Fruit fly (Drosophila melanogaster) whole organism, embryonic: ENCODE results near the gene barr.

ENCODE experiments used
- B-H1 ChIP-seq: fragments of 200-800 bp; sonication (Bioruptor generic); IDR thresholded peaks from 3 replicates; pipeline ENCODE4 v1.3.6; 2022; ENCODE audit warnings: missing biosample characterization, missing genetic modification characterization
- CG10366 ChIP-seq: fragments of 200-800 bp; sonication (Bioruptor generic); IDR thresholded peaks from 2 replicates; pipeline ENCODE4 v1.3.6; 2022; ENCODE audit warnings: missing biosample characterization, missing genetic modification characterization
- CG11093 ChIP-seq: fragments of 200-800 bp; sonication (Bioruptor generic); IDR thresholded peaks from 3 replicates; pipeline ENCODE4 v1.3.6; 2022; ENCODE audit warnings: missing biosample characterization, missing genetic modification characterization
- CG12071 ChIP-seq: fragments of 200-800 bp; sonication (Bioruptor generic); optimal IDR thresholded peaks from 3 replicates; lab custom pipeline; 2018; ENCODE audit warnings: missing biosample characterization, mild to moderate bottlenecking, missing genetic modification characterization
- CG12391 ChIP-seq: fragments of 200-800 bp; sonication (Bioruptor generic); optimal IDR thresholded peaks from 3 replicates; lab custom pipeline; 2018; ENCODE audit warnings: missing biosample characterization, mild to moderate bottlenecking, missing genetic modification characterization, moderate library complexity
- CG14014 ChIP-seq: fragments of 200-800 bp; sonication (Bioruptor generic); IDR thresholded peaks from 2 replicates; pipeline ENCODE4 v1.3.6; 2022; ENCODE audit warnings: missing biosample characterization, missing genetic modification characterization
- CG1602 ChIP-seq: fragments of 200-800 bp; sonication (Bioruptor generic); optimal IDR thresholded peaks from 3 replicates; lab custom pipeline; 2016; ENCODE audit warnings: missing biosample characterization, missing genetic modification characterization
- CG16779 ChIP-seq: fragments of 200-800 bp; sonication (Bioruptor generic); IDR thresholded peaks from 2 replicates; pipeline ENCODE4 v1.3.6; 2022; ENCODE audit warnings: missing biosample characterization, missing genetic modification characterization
- CG1792 ChIP-seq: fragments of 200-800 bp; sonication (Bioruptor generic); optimal IDR thresholded peaks from 2 replicates; lab custom pipeline; 2016; ENCODE audit warnings: missing biosample characterization, missing genetic modification characterization
- CG18011 ChIP-seq: fragments of 200-800 bp; sonication (Bioruptor generic); optimal IDR thresholded peaks from 2 replicates; lab custom pipeline; 2017; ENCODE audit warnings: missing biosample characterization, missing genetic modification characterization, mild to moderate bottlenecking, moderate library complexity, missing genotype
- CG2120 ChIP-seq: fragments of 200-800 bp; sonication (Bioruptor generic); optimal IDR thresholded peaks from 3 replicates; lab custom pipeline; 2016; ENCODE audit warnings: missing biosample characterization, missing genetic modification characterization
- CG30403 ChIP-seq: fragments of 200-800 bp; sonication (Bioruptor generic); optimal IDR thresholded peaks from 3 replicates; lab custom pipeline; 2016; ENCODE audit warnings: missing biosample characterization, missing genetic modification characterization
- CG31365 ChIP-seq: fragments of 200-800 bp; sonication (Bioruptor generic); optimal IDR thresholded peaks from 2 replicates; lab custom pipeline; 2018; ENCODE audit warnings: missing biosample characterization, mild to moderate bottlenecking, missing genetic modification characterization
- CG32532 ChIP-seq: fragments of 200-800 bp; sonication (Bioruptor generic); IDR thresholded peaks from 2 replicates; pipeline ENCODE4 v1.3.6; 2022; ENCODE audit warnings: missing biosample characterization, missing genetic modification characterization
- CG3407 ChIP-seq: fragments of 200-800 bp; sonication (Bioruptor generic); optimal IDR thresholded peaks from 2 replicates; lab custom pipeline; 2018; ENCODE audit warnings: missing biosample characterization, mild to moderate bottlenecking, missing genetic modification characterization
- CG34376 ChIP-seq: fragments of 200-800 bp; sonication (Bioruptor generic); optimal IDR thresholded peaks from 2 replicates; lab custom pipeline; 2018; ENCODE audit warnings: missing biosample characterization, mild to moderate bottlenecking, missing genetic modification characterization
- CG3838 ChIP-seq: fragments of 200-800 bp; sonication (Bioruptor generic); optimal IDR thresholded peaks from 3 replicates; lab custom pipeline; 2016; ENCODE audit warnings: missing biosample characterization, missing genetic modification characterization
- CG3847 ChIP-seq: fragments of 200-800 bp; sonication (Bioruptor generic); IDR thresholded peaks from 2 replicates; pipeline ENCODE4 v1.3.6; 2022; ENCODE audit warnings: missing biosample characterization, missing genetic modification characterization
- CG4820 ChIP-seq: fragments of 200-800 bp; sonication (Bioruptor generic); optimal IDR thresholded peaks from 3 replicates; lab custom pipeline; 2016; ENCODE audit warnings: missing biosample characterization, missing genetic modification characterization
- CG7745 ChIP-seq: fragments of 200-800 bp; sonication (Bioruptor generic); optimal IDR thresholded peaks from 2 replicates; lab custom pipeline; 2018; ENCODE audit warnings: missing biosample characterization, mild to moderate bottlenecking, missing genetic modification characterization, moderate library complexity
- CG7963 ChIP-seq: fragments of 200-800 bp; sonication (Bioruptor generic); IDR thresholded peaks from 3 replicates; pipeline ENCODE4 v1.3.6; 2022; ENCODE audit warnings: missing biosample characterization, missing genetic modification characterization; ENCODE audit not compliant: partially characterized antibody
- CG8089 ChIP-seq: fragments of 200-800 bp; sonication (Bioruptor generic); optimal IDR thresholded peaks from 3 replicates; lab custom pipeline; 2016; ENCODE audit warnings: missing biosample characterization, missing genetic modification characterization
- CG9727 ChIP-seq: fragments of 200-800 bp; sonication (Bioruptor generic); optimal IDR thresholded peaks from 3 replicates; lab custom pipeline; 2017; ENCODE audit warnings: missing biosample characterization, mild to moderate bottlenecking, missing genetic modification characterization
- CG9876 ChIP-seq: fragments of 200-800 bp; sonication (Bioruptor generic); optimal IDR thresholded peaks from 2 replicates; lab custom pipeline; 2016; ENCODE audit warnings: missing biosample characterization, missing genetic modification characterization
- NFAT ChIP-seq: fragments of 200-800 bp; sonication (Bioruptor generic); IDR thresholded peaks from 2 replicates; pipeline ENCODE4 v1.3.6; 2022; ENCODE audit warnings: missing biosample characterization, missing genetic modification characterization
- Opbp ChIP-seq: fragments of 200-800 bp; sonication (Bioruptor generic); IDR thresholded peaks from 3 replicates; pipeline ENCODE4 v1.3.6; 2022; ENCODE audit warnings: missing biosample characterization, missing genetic modification characterization; ENCODE audit not compliant: partially characterized antibody
- Optix ChIP-seq: fragments of 200-800 bp; sonication (Bioruptor generic); IDR thresholded peaks from 3 replicates; pipeline ENCODE4 v1.3.6; 2022; ENCODE audit warnings: missing biosample characterization, missing genetic modification characterization
- Ravus ChIP-seq: fragments of 200-800 bp; sonication (Bioruptor generic); IDR thresholded peaks from 2 replicates; pipeline ENCODE4 v1.3.6; 2022; ENCODE audit warnings: missing biosample characterization, missing genetic modification characterization
- Six4 ChIP-seq: fragments of 200-800 bp; sonication (Bioruptor generic); optimal IDR thresholded peaks from 2 replicates; lab custom pipeline; 2016; ENCODE audit warnings: missing biosample characterization, missing genetic modification characterization
- Sox102F ChIP-seq: fragments of 200-800 bp; sonication (Bioruptor generic); optimal IDR thresholded peaks from 2 replicates; lab custom pipeline; 2018; ENCODE audit warnings: missing biosample characterization, mild to moderate bottlenecking, missing genetic modification characterization, moderate library complexity
- Taf1 ChIP-seq: fragments of 200-800 bp; sonication (Bioruptor generic); IDR thresholded peaks from 2 replicates; pipeline ENCODE4 v1.3.6; 2022; ENCODE audit warnings: missing biosample characterization, missing genetic modification characterization
- Tbp ChIP-seq: fragments of >200 bp; optimal IDR thresholded peaks from 2 replicates; lab custom pipeline; 2018; ENCODE audit warnings: missing biosample characterization, missing genetic modification characterization
- amos ChIP-seq: fragments of 200-800 bp; sonication (Bioruptor generic); IDR thresholded peaks from 2 replicates; pipeline ENCODE4 v1.3.6; 2022; ENCODE audit warnings: missing biosample characterization, missing genetic modification characterization; ENCODE audit not compliant: partially characterized antibody
- br ChIP-seq: fragments of >200 bp; optimal IDR thresholded peaks from 2 replicates; lab custom pipeline; 2017
- cad ChIP-seq: fragments of >200 bp; optimal IDR thresholded peaks from 2 replicates; lab custom pipeline; 2017; ENCODE audit warnings: missing biosample characterization, missing genetic modification characterization
- ci ChIP-seq: fragments of 200-800 bp; sonication (Bioruptor generic); IDR thresholded peaks from 3 replicates; pipeline ENCODE4 v1.3.6; 2022; ENCODE audit warnings: missing biosample characterization, missing genetic modification characterization
- dan ChIP-seq: fragments of 200-800 bp; sonication (Bioruptor generic); IDR thresholded peaks from 2 replicates; pipeline ENCODE4 v1.3.6; 2022; ENCODE audit warnings: missing biosample characterization, missing genetic modification characterization
- disco-r ChIP-seq: fragments of 200-800 bp; sonication (Bioruptor generic); optimal IDR thresholded peaks from 2 replicates; lab custom pipeline; 2016; ENCODE audit warnings: missing biosample characterization, missing genetic modification characterization
- dm ChIP-seq: fragments of 200-800 bp; sonication (Bioruptor generic); optimal IDR thresholded peaks from 3 replicates; lab custom pipeline; 2016; ENCODE audit warnings: missing biosample characterization, missing genetic modification characterization
- mirr ChIP-seq: fragments of 200-800 bp; sonication (Bioruptor generic); optimal IDR thresholded peaks from 3 replicates; lab custom pipeline; 2018; ENCODE audit warnings: missing biosample characterization, mild to moderate bottlenecking, missing genetic modification characterization
- pb ChIP-seq: fragments of 200-800 bp; sonication (Bioruptor generic); optimal IDR thresholded peaks from 3 replicates; lab custom pipeline; 2016; ENCODE audit warnings: missing biosample characterization, missing genetic modification characterization
- psq ChIP-seq: fragments of 200-800 bp; sonication (Bioruptor generic); optimal IDR thresholded peaks from 2 replicates; lab custom pipeline; 2017; ENCODE audit warnings: missing biosample characterization, missing genetic modification characterization
- repo ChIP-seq: fragments of 200-800 bp; sonication (Bioruptor generic); optimal IDR thresholded peaks from 2 replicates; lab custom pipeline; 2016; ENCODE audit warnings: missing biosample characterization, missing genetic modification characterization
- sc ChIP-seq, 3 experiments: fragments of >200 bp in 2 of 3; fragments of 200-800 bp in 1 of 3; sonication (Bioruptor generic) in 1 of 3; optimal IDR thresholded peaks; 2 replicates in 2 of 3; 3 replicates in 1 of 3; lab custom pipeline; 2017; ENCODE audit warnings: mild to moderate bottlenecking in 1 of 3, missing biosample characterization in 1 of 3, missing genetic modification characterization in 1 of 3, missing genetic modification reagents in 1 of 3
- sens-2 ChIP-seq: fragments of 200-800 bp; sonication (Bioruptor generic); IDR thresholded peaks from 2 replicates; pipeline ENCODE4 v1.3.6; 2022; ENCODE audit warnings: missing biosample characterization, missing genetic modification characterization
- sna ChIP-seq: fragments of 200-800 bp; sonication (Bioruptor generic); IDR thresholded peaks from 2 replicates; pipeline ENCODE4 v1.3.6; 2022; ENCODE audit warnings: missing biosample characterization, missing genetic modification characterization; ENCODE audit not compliant: partially characterized antibody
- so ChIP-seq: fragments of 200-800 bp; sonication (Bioruptor generic); IDR thresholded peaks from 3 replicates; pipeline ENCODE4 v1.3.6; 2022; ENCODE audit warnings: missing biosample characterization, missing genetic modification characterization
- tgo ChIP-seq: fragments of 200-800 bp; sonication (Bioruptor generic); IDR thresholded peaks from 3 replicates; pipeline ENCODE4 v1.3.6; 2022; ENCODE audit warnings: missing biosample characterization, missing genetic modification characterization
- tin ChIP-seq: fragments of 200-800 bp; sonication (Bioruptor generic); optimal IDR thresholded peaks from 3 replicates; lab custom pipeline; 2016; ENCODE audit warnings: missing biosample characterization, missing genetic modification characterization
- tio ChIP-seq: fragments of 200-800 bp; sonication (Bioruptor generic); optimal IDR thresholded peaks from 2 replicates; lab custom pipeline; 2017; ENCODE audit warnings: missing biosample characterization, missing genetic modification characterization, inconsistent platforms
- zen2 ChIP-seq: fragments of 200-800 bp; sonication (Bioruptor generic); IDR thresholded peaks from 3 replicates; pipeline ENCODE4 v1.3.6; 2022; ENCODE audit warnings: missing biosample characterization, missing genetic modification characterization; ENCODE audit not compliant: partially characterized antibody

barr gene

dm6 chr2L:20097105-20097631, 36.0 kb upstream of the barr start, which contains the start of the genes mRpS18B and Kua (continued):
- no peak for TF ChIP-seq CG31365
- peak; percentile 67 for TF ChIP-seq CG2120
- TF ChIP-seq CG12391 (tag; lab: Kevin White, UChicago): peak; percentile 70
- TF ChIP-seq zen2: no peak
- TF ChIP-seq cad (GFP tag; lab: Kevin White, UChicago): no peak
- peak; percentile 66 for TF ChIP-seq CG14014 (GFP tag; lab: Robert Waterston, UW)
- peak; percentile 71 for TF ChIP-seq Sox102F
- TF ChIP-seq br (lab: Kevin White, UChicago): no peak
- no peak for TF ChIP-seq CG12071
- TF ChIP-seq CG11093 (GFP tag; lab: Robert Waterston, UW): no peak
- TF ChIP-seq CG30403 (GFP tag; lab: Kevin White, UChicago): peak; percentile 63
- peak; percentile 18 for TF ChIP-seq CG9727 (GFP tag; lab: Kevin White, UChicago)
- TF ChIP-seq CG18011 (GFP tag; lab: Kevin White, UChicago): no peak
- TF ChIP-seq so (GFP tag; lab: Robert Waterston, UW): no peak
- peak; percentile 71 for TF ChIP-seq CG3847 (GFP tag; lab: Robert Waterston, UW)
- no peak for TF ChIP-seq disco-r (GFP tag; lab: Kevin White, UChicago)
- no peak for TF ChIP-seq Optix (GFP tag; lab: Robert Waterston, UW)
- TF ChIP-seq psq: no peak
- no peak for TF ChIP-seq repo (GFP tag; lab: Kevin White, UChicago)
- peak; percentile 26 for TF ChIP-seq CG4820
- no peak for TF ChIP-seq pb
- TF ChIP-seq Tbp (GFP tag; lab: Kevin White, UChicago): no peak
- TF ChIP-seq CG34376: peak; percentile 43
- peak; percentile 7 for TF ChIP-seq CG3407
- TF ChIP-seq CG10366 (GFP tag; lab: Robert Waterston, UW): peak; percentile 31; the same call in 1 of the 2 replicates
- no peak for TF ChIP-seq CG1792 (GFP tag; lab: Kevin White, UChicago)
- 0 out of 2 replicates have a peak, but pooled peaks have one; percentile 31 for TF ChIP-seq sens-2 (GFP tag; lab: Robert Waterston, UW)
- no peak for TF ChIP-seq CG9876
- TF ChIP-seq Taf1: no peak
- peak; percentile 52 for TF ChIP-seq NFAT (GFP tag; lab: Robert Waterston, UW)
- no peak for TF ChIP-seq CG3838 (GFP tag; lab: Kevin White, UChicago)
- no peak for TF ChIP-seq tio (GFP tag; lab: Kevin White, UChicago)
- peak; percentile 41; the same call in 1 of the 3 replicates for TF ChIP-seq CG7963 (GFP tag; lab: Robert Waterston, UW)
- no peak for TF ChIP-seq dm (GFP tag; lab: Kevin White, UChicago)
- TF ChIP-seq Ravus (GFP tag; lab: Robert Waterston, UW): no peak
- TF ChIP-seq CG1602 (GFP tag; lab: Kevin White, UChicago): peak; percentile 25
- no peak for TF ChIP-seq CG8089
- TF ChIP-seq dan (GFP tag; lab: Robert Waterston, UW): no peak
- TF ChIP-seq sc (optimal IDR thresholded peaks at IDR 0.05; lab: Kevin White, UChicago): no peak
- TF ChIP-seq sc (GFP tag; optimal IDR thresholded peaks at IDR 0.05; lab: Kevin White, UChicago): no peak
- TF ChIP-seq B-H1 (GFP tag; lab: Robert Waterston, UW): peak; percentile 28; the same call in 1 of the 3 replicates
- peak; percentile 67 for TF ChIP-seq Opbp (GFP tag; lab: Robert Waterston, UW)
- peak; percentile 62 for TF ChIP-seq tin
- TF ChIP-seq tgo (GFP tag; lab: Robert Waterston, UW): peak; percentile 46; the same call in 1 of the 3 replicates
- peak; percentile 66 for TF ChIP-seq amos (GFP tag; lab: Robert Waterston, UW)
- peak; percentile 50 for TF ChIP-seq Six4
- peak; percentile 63 for TF ChIP-seq CG32532 (GFP tag; lab: Robert Waterston, UW)
- TF ChIP-seq sna: 0 out of 2 replicates have a peak, but pooled peaks have one; percentile 23
- TF ChIP-seq mirr (GFP tag; lab: Kevin White, UChicago): no peak
- TF ChIP-seq ci (GFP tag; lab: Robert Waterston, UW): 0 out of 3 replicates have a peak, but pooled peaks have one; percentile 25
- no peak for TF ChIP-seq CG7745 (tag; lab: Kevin White, UChicago)
- TF ChIP-seq CG16779: no peak
